Worm (Caenorhabditis elegans) whole organism, L4/young adult: ENCODE results near the gene hum-10.

ENCODE experiments used
- dao-5 ChIP-seq: sonication (generic microtip); optimal IDR thresholded peaks from 2 replicates; lab custom pipeline; 2016; ENCODE audit warnings: missing genotype, missing genetic modification characterization, moderate library complexity, missing compliant biosample characterization
- him-1 ChIP-seq: sonication (generic microtip); optimal IDR thresholded peaks from 2 replicates; lab custom pipeline; 2016; ENCODE audit warnings: missing genotype, missing genetic modification reagents, missing genetic modification characterization, missing compliant biosample characterization

DNA sequence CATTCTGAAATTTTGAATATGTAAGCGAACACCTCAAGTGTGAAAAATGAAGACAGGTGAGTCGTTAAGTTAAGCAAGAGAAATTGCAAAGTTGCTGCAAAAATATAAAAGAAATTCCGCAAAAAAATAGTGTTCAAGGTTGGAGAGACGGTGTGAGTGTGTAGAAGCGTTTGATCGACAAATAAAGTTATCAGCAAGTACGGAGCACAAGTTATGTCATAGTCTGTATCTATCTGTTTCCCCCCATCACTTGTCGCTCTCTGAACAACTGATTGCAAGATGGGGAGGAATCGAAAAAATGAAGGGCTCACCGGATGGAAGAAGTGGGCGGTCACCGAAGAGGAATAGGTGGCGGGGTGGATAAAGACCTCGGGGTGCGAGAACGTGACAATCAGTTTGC, 33.0 kb downstream of the hum-10 start, which contains the start of gene lon-2:
- TF ChIP-seq dao-5 (tag; lab: Kevin White, UChicago) (no peak), him-1 (tag; lab: Kevin White, UChicago) (no peak)
